Worm (Caenorhabditis elegans) whole organism, L4 larva: ENCODE results near the gene srw-102.

Source experiments
- F49E8.2 ChIP-seq: sonication (generic microtip); optimal IDR thresholded peaks from 2 replicates; lab custom pipeline; 2016; ENCODE audit warnings: missing compliant biosample characterization, mild to moderate bottlenecking, missing genetic modification characterization, borderline replicate concordance
- R02D3.7 ChIP-seq: fragments of 150-350 bp; sonication (generic microtip); optimal IDR thresholded peaks from 3 replicates; lab custom pipeline; 2014; ENCODE audit warnings: missing biosample characterization, missing genetic modification characterization
- T20F7.1 ChIP-seq: fragments of 200-800 bp; sonication (Bioruptor generic); optimal IDR thresholded peaks from 2 replicates; lab custom pipeline; 2018; ENCODE audit warnings: mild to moderate bottlenecking, missing genetic modification characterization, missing compliant biosample characterization
- Y5F2A.4 ChIP-seq: fragments of 200-800 bp; sonication (Bioruptor generic); optimal IDR thresholded peaks from 2 replicates; lab custom pipeline; 2018; ENCODE audit warnings: mild to moderate bottlenecking, missing genetic modification characterization, missing compliant biosample characterization
- ZK337.2 ChIP-seq: fragments of 200-800 bp; sonication (Bioruptor generic); IDR thresholded peaks from 2 replicates; pipeline ENCODE4 v1.3.6; 2022; ENCODE audit warnings: missing genetic modification reagents, missing genetic modification characterization, missing compliant biosample characterization
- arid-1 ChIP-seq: fragments of 200-800 bp; sonication (Bioruptor generic); conservative IDR thresholded peaks from 2 replicates; pipeline ENCODE4 v1.3.6; 2022; ENCODE audit warnings: missing genetic modification reagents, missing genetic modification characterization, missing compliant biosample characterization
- ceh-20 ChIP-seq: fragments of 200-800 bp; sonication (Bioruptor generic); IDR thresholded peaks from 2 replicates; pipeline ENCODE4 v1.3.6; 2022; ENCODE audit warnings: missing genetic modification reagents, missing genetic modification characterization, missing compliant biosample characterization
- ceh-44 ChIP-seq: fragments of 200-800 bp; sonication (Bioruptor generic); IDR thresholded peaks from 2 replicates; pipeline ENCODE4 v1.3.6; 2022; ENCODE audit warnings: missing genetic modification reagents, missing genetic modification characterization, missing compliant biosample characterization
- ces-1 ChIP-seq: fragments of 150-350 bp; sonication (generic microtip); optimal IDR thresholded peaks from 4 replicates; lab custom pipeline; 2014; ENCODE audit warnings: missing biosample characterization, missing genetic modification reagents, missing genetic modification characterization
- ctbp-1 ChIP-seq: fragments of 200-800 bp; sonication (Bioruptor generic); IDR thresholded peaks from 2 replicates; pipeline ENCODE4 v1.3.6; 2022; ENCODE audit warnings: missing genetic modification reagents, missing genetic modification characterization, missing compliant biosample characterization
- daf-16 ChIP-seq, 3 experiments: sonication (generic microtip); optimal IDR thresholded peaks; 2 replicates each; lab custom pipeline; 2016 to 2017; ENCODE audit warnings: missing genetic modification characterization in 3 of 3, missing genetic modification reagents in 3 of 3, mild to moderate bottlenecking in 2 of 3, missing compliant biosample characterization in 2 of 3, missing biosample characterization in 1 of 3, moderate library complexity in 1 of 3
- dmd-6 ChIP-seq: fragments of 200-800 bp; sonication (Bioruptor generic); IDR thresholded peaks from 2 replicates; pipeline ENCODE4 v1.3.6; 2022; ENCODE audit warnings: missing genetic modification reagents, missing genetic modification characterization, missing compliant biosample characterization
- dmd-8 ChIP-seq: fragments of 200-800 bp; sonication (Bioruptor generic); IDR thresholded peaks from 2 replicates; pipeline ENCODE4 v1.3.6; 2022; ENCODE audit warnings: missing genetic modification characterization, missing compliant biosample characterization
- fkh-10 ChIP-seq: fragments of 150-350 bp; optimal IDR thresholded peaks from 2 replicates; lab custom pipeline; 2014; ENCODE audit warnings: missing biosample characterization, missing genetic modification reagents, missing genetic modification characterization
- hif-1 ChIP-seq, 2 experiments: sonication (generic microtip); optimal IDR thresholded peaks; 2 replicates each; lab custom pipeline; 2016 to 2017; ENCODE audit warnings: missing compliant biosample characterization in 2 of 2, missing genetic modification characterization in 2 of 2, missing genetic modification reagents in 2 of 2, missing genotype in 2 of 2, mild to moderate bottlenecking in 1 of 2
- hlh-11 ChIP-seq: fragments of 200-800 bp; sonication (Bioruptor generic); optimal IDR thresholded peaks from 2 replicates; lab custom pipeline; 2018; ENCODE audit warnings: mild to moderate bottlenecking, missing genetic modification characterization, missing compliant biosample characterization
- hlh-30 ChIP-seq: sonication (generic microtip); optimal IDR thresholded peaks from 2 replicates; lab custom pipeline; 2017; ENCODE audit warnings: antibody characterized with exemption, mild to moderate bottlenecking, missing genetic modification characterization, missing compliant biosample characterization; ENCODE audit not compliant: insufficient read depth
- hmg-1.1 ChIP-seq: fragments of 200-800 bp; sonication (Bioruptor generic); IDR thresholded peaks from 2 replicates; pipeline ENCODE4 v1.3.6; 2022; ENCODE audit warnings: missing genetic modification reagents, missing genetic modification characterization, missing compliant biosample characterization
- lin-13 ChIP-seq: fragments of 150-350 bp; optimal IDR thresholded peaks from 2 replicates; lab custom pipeline; 2014; ENCODE audit warnings: missing biosample characterization, missing genetic modification reagents, missing genetic modification characterization
- madf-9 ChIP-seq: fragments of 200-800 bp; sonication (Bioruptor generic); conservative IDR thresholded peaks from 2 replicates; pipeline ENCODE4 v1.3.6; 2022; ENCODE audit warnings: missing genetic modification reagents, missing genetic modification characterization, missing compliant biosample characterization
- mdl-1 ChIP-seq, 2 experiments: fragments of 150-350 bp in 1 of 2; sonication (generic microtip) in 1 of 2; optimal IDR thresholded peaks; 2 replicates each; lab custom pipeline; 2014 to 2017; ENCODE audit warnings: missing biosample characterization in 2 of 2, missing genetic modification characterization in 2 of 2
- mdt-29 ChIP-seq: fragments of 200-800 bp; sonication (Bioruptor generic); IDR thresholded peaks from 2 replicates; pipeline ENCODE4 v1.3.6; 2022; ENCODE audit warnings: missing genetic modification reagents, missing genetic modification characterization, missing compliant biosample characterization
- mxl-3 ChIP-seq: fragments of 200-800 bp; sonication (Bioruptor generic); optimal IDR thresholded peaks from 2 replicates; lab custom pipeline; 2018; ENCODE audit warnings: mild to moderate bottlenecking, missing genetic modification characterization, missing compliant biosample characterization
- nhr-10 ChIP-seq: fragments of 150-350 bp; optimal IDR thresholded peaks from 2 replicates; lab custom pipeline; 2014; ENCODE audit warnings: missing biosample characterization, missing genetic modification characterization
- nhr-11 ChIP-seq: fragments of 150-350 bp; optimal IDR thresholded peaks from 2 replicates; lab custom pipeline; 2014; ENCODE audit warnings: missing biosample characterization, missing genetic modification characterization
- nhr-28 ChIP-seq: fragments of 150-350 bp; optimal IDR thresholded peaks from 2 replicates; lab custom pipeline; 2014; ENCODE audit warnings: missing biosample characterization, missing genetic modification characterization
- nhr-42 ChIP-seq: fragments of 200-800 bp; sonication (Bioruptor generic); IDR thresholded peaks from 2 replicates; pipeline ENCODE4 v1.3.6; 2022; ENCODE audit warnings: missing genetic modification characterization, missing compliant biosample characterization
- nhr-76 ChIP-seq: fragments of 150-350 bp; optimal IDR thresholded peaks from 2 replicates; lab custom pipeline; 2014; ENCODE audit warnings: missing biosample characterization, missing genetic modification characterization
- nhr-77 ChIP-seq: fragments of 150-350 bp; optimal IDR thresholded peaks from 2 replicates; lab custom pipeline; 2014; ENCODE audit warnings: missing biosample characterization, missing genetic modification characterization
- pha-4 ChIP-seq, 2 experiments: fragments of 150-350 bp in 1 of 2; fragments of 200-800 bp in 1 of 2; sonication (Bioruptor generic) in 1 of 2; IDR thresholded peaks in 1 of 2; optimal IDR thresholded peaks in 1 of 2; 2 replicates each; pipeline versions ENCODE4 v1.3.6 to Lab custom; 2014 to 2022; ENCODE audit warnings: missing genetic modification characterization in 2 of 2, missing genetic modification reagents in 2 of 2, missing biosample characterization in 1 of 2, missing compliant biosample characterization in 1 of 2
- php-3 ChIP-seq: fragments of 200-800 bp; sonication (Bioruptor generic); IDR thresholded peaks from 2 replicates; pipeline ENCODE4 v1.3.6; 2022; ENCODE audit warnings: missing genetic modification reagents, missing genetic modification characterization, missing compliant biosample characterization
- pqm-1 ChIP-seq: sonication (generic microtip); optimal IDR thresholded peaks from 2 replicates; lab custom pipeline; 2017; ENCODE audit warnings: missing biosample characterization, missing genetic modification characterization
- saeg-2 ChIP-seq: fragments of 200-800 bp; sonication (Bioruptor generic); IDR thresholded peaks from 2 replicates; pipeline ENCODE4 v1.3.6; 2022; ENCODE audit warnings: missing genetic modification reagents, missing genetic modification characterization, missing compliant biosample characterization
- sdz-12 ChIP-seq: fragments of 200-800 bp; sonication (Bioruptor generic); optimal IDR thresholded peaks from 2 replicates; lab custom pipeline; 2018; ENCODE audit warnings: mild to moderate bottlenecking, missing genetic modification characterization, missing compliant biosample characterization
- skn-1 ChIP-seq: fragments of 150-350 bp; optimal IDR thresholded peaks from 2 replicates; lab custom pipeline; 2014; ENCODE audit warnings: missing biosample characterization, missing genetic modification characterization
- spr-1 ChIP-seq: sonication (generic microtip); optimal IDR thresholded peaks from 2 replicates; lab custom pipeline; 2016; ENCODE audit warnings: mild to moderate bottlenecking, missing genetic modification characterization, missing compliant biosample characterization
- unc-130 ChIP-seq: sonication (generic microtip); optimal IDR thresholded peaks from 2 replicates; lab custom pipeline; 2016; ENCODE audit warnings: missing genetic modification reagents, missing genetic modification characterization, missing compliant biosample characterization
- unc-62 ChIP-seq, 3 experiments: fragments of 150-350 bp in 1 of 3; sonication (generic microtip); optimal IDR thresholded peaks in 2 of 3; peaks in 1 of 3; 1 replicate in 1 of 3; 2 replicates in 2 of 3; lab custom pipeline; 2014 to 2017; ENCODE audit warnings: missing biosample characterization in 3 of 3, missing genetic modification characterization in 3 of 3, missing genetic modification reagents in 3 of 3, missing genotype in 1 of 3
- vab-7 ChIP-seq: fragments of 200-800 bp; sonication (Bioruptor generic); IDR thresholded peaks from 2 replicates; pipeline ENCODE4 v1.3.6; 2022; ENCODE audit warnings: missing genetic modification reagents, missing genetic modification characterization, missing compliant biosample characterization
- ztf-7 ChIP-seq: fragments of 150-350 bp; optimal IDR thresholded peaks from 2 replicates; lab custom pipeline; 2014; ENCODE audit warnings: missing biosample characterization, missing genetic modification characterization

The srw-102 gene

ce11 chrV:1725353-1725752 is 5.3 kb downstream of the srw-102 start, which contains the start of gene sri-27:
TSS of gene sri-27 (plus strand) at chrV:1725653.
- TF ChIP-seq dmd-8 (no peak), sdz-12 (GFP tag; lab: Kevin White, UChicago) (no peak), lin-13 (GFP tag; lab: Kevin White, UChicago) (no peak), nhr-10 (no peak), arid-1 (GFP tag; lab: Robert Waterston, UW) (no peak), ZK337.2 (GFP tag; lab: Robert Waterston, UW) (no peak), unc-130 (no peak), hmg-1.1 (no peak), nhr-42 (GFP tag; lab: Robert Waterston, UW) (no peak), nhr-11 (no peak), vab-7 (GFP tag; lab: Robert Waterston, UW) (no peak)

- TF ChIP-seq unc-62 (GFP tag; optimal IDR thresholded peaks at IDR 0.05 in 1 of 2; lab: Kevin White, UChicago) = peak in 1 of 2 experiments; percentile 15
- no peak for TF ChIP-seq unc-62 (tag; optimal IDR thresholded peaks at IDR 0.05; lab: Kevin White, UChicago)
- peak; percentile 65 for TF ChIP-seq nhr-28 (tag; lab: Kevin White, UChicago)
- TF ChIP-seq unc-130 = no peak
Observed at ce11 chrV:1731918-1732317, 11.9 kb downstream of the srw-102 start, which contains the start of gene gst-21. TSS of gene gst-21 (minus strand) at chrV:1732018.

ce11 chrV:1734569-1734968 is 14.5 kb downstream of the srw-102 start, which contains the start of gene str-160:
TSS of gene str-160 (plus strand) at chrV:1734869.
- TF ChIP-seq saeg-2 (GFP tag; lab: Robert Waterston, UW) (no peak), Y5F2A.4 (no peak), hlh-11 (no peak), hlh-30 (tag; lab: Kevin White, UChicago) (no peak), skn-1 (tag; lab: Kevin White, UChicago) (no peak), mxl-3 (GFP tag; lab: Kevin White, UChicago) (no peak), ces-1 (GFP tag; lab: Kevin White, UChicago) (no peak), hif-1 (tag; optimal IDR thresholded peaks at IDR 0.05; lab: Kevin White, UChicago) (no peak)

ce11 chrV:1741074-1741473 is 21.0 kb downstream of the srw-102 start, which contains the start of gene srab-25:
TSS of gene srab-25 (minus strand) at chrV:1741174.
- TF ChIP-seq spr-1 (no peak), mdt-29 (GFP tag; lab: Robert Waterston, UW) (no peak), fkh-10 (GFP tag; lab: Kevin White, UChicago) (no peak), ztf-7 (tag; lab: Kevin White, UChicago) (no peak), vab-7 (GFP tag; lab: Robert Waterston, UW) (no peak), R02D3.7 (tag; lab: Kevin White, UChicago) (no peak)
- TF ChIP-seq, all 104 proteins: peak for 0

- TF ChIP-seq unc-62 (GFP tag; optimal IDR thresholded peaks at IDR 0.05 in 1 of 2; lab: Kevin White, UChicago) = peak in 1 of 2 experiments; percentile 67
- TF ChIP-seq unc-62 (tag; optimal IDR thresholded peaks at IDR 0.05; lab: Kevin White, UChicago) = no peak
- TF ChIP-seq php-3 (GFP tag; lab: Robert Waterston, UW) = peak; percentile 83
- TF ChIP-seq pha-4 (GFP tag; IDR thresholded peaks at IDR 0.05; lab: Robert Waterston, UW) = peak; percentile 61; the same call in 1 of the 2 replicates
- TF ChIP-seq pha-4 (tag; optimal IDR thresholded peaks at IDR 0.05; lab: Kevin White, UChicago) = peak; percentile 78
- peak; percentile 90 for TF ChIP-seq dmd-6 (GFP tag; lab: Robert Waterston, UW)
- peak; percentile 70 for TF ChIP-seq hmg-1.1
- no peak for TF ChIP-seq ctbp-1 (GFP tag; lab: Robert Waterston, UW)
- TF ChIP-seq T20F7.1 (GFP tag; lab: Kevin White, UChicago) = peak; percentile 59
- no peak for TF ChIP-seq ceh-44 (GFP tag; lab: Robert Waterston, UW)
- no peak for TF ChIP-seq F49E8.2 (tag; lab: Kevin White, UChicago)
- TF ChIP-seq nhr-77 (tag; lab: Kevin White, UChicago) = peak; percentile 87
- TF ChIP-seq ceh-20 (GFP tag; lab: Robert Waterston, UW) = 0 out of 2 replicates have a peak, but pooled peaks have one; percentile 49
- peak in 1 of 2 experiments; percentile 27 for TF ChIP-seq daf-16 (GFP tag; optimal IDR thresholded peaks at IDR 0.05; lab: Kevin White, UChicago)
- peak; percentile 85 for TF ChIP-seq daf-16 (tag; optimal IDR thresholded peaks at IDR 0.05; lab: Kevin White, UChicago)
- TF ChIP-seq mdl-1 (tag; optimal IDR thresholded peaks at IDR 0.05; lab: Kevin White, UChicago) = peak in 1 of 2 experiments; percentile 81
- no peak for TF ChIP-seq hif-1 (tag; optimal IDR thresholded peaks at IDR 0.05; lab: Kevin White, UChicago)
- TF ChIP-seq madf-9 (GFP tag; lab: Robert Waterston, UW) = 0 out of 2 replicates have a peak, but pooled peaks have one; percentile 22
- peak; percentile 22 for TF ChIP-seq nhr-76 (tag; lab: Kevin White, UChicago)
- peak; percentile 72 for TF ChIP-seq pqm-1 (tag; lab: Kevin White, UChicago)
Observed at ce11 chrV:1743205-1743870, 23.3 kb downstream of the srw-102 start, which contains the start of gene nhr-256. TSS of gene nhr-256 (plus strand) at chrV:1743771.
